Worm (Caenorhabditis elegans): Measurements from ENCODE around the gene div-1.

div-1 gene

DNA sequence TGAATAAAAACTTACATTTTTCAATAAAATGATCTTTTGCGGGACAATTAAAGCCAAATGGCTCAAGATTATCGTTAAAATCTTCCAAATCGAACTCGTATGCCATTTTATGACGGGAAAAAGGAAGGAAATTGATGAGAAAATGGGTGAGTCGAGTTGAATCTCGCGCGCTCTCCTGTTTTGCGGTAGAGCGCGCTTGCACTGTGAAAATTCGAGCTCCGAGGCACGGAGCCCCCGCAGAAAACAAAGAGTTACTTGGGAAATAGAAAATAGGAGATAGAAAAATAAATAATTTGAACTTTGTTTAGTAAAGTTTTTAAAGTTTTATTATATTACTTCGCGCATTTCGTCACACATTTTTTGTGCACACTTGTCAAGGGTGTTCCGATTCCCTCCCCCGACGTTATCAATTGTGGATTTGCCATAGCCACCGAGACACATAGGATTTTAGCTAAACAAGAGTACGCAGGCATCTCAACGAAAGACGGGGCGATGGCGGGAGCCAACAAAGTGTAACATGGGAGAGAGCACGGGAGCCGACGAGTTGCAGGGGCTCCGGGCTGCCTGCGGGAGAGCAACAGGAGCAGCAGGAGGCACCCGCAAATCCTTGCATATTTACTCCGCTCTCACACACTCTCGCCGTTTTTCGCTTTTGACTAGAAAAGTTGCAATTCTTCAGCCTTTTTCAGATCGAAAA lies at the start of gene div-1, which contains the start of gene cor-1 (continued):
- TF ChIP-seq Y53F4B.3 (GFP tag; IDR thresholded peaks at IDR 0.05) (no peak), efl-1 (GFP tag; optimal IDR thresholded peaks at IDR 0.05) (peak; percentile 47), cebp-2 (GFP tag; IDR thresholded peaks at IDR 0.05) (no peak)

- no peak for TF ChIP-seq B0261.1 (tag; optimal IDR thresholded peaks at IDR 0.05)
- no peak for TF ChIP-seq ceh-79 (tag; optimal IDR thresholded peaks at IDR 0.05)
- no peak for TF ChIP-seq hlh-26 (GFP tag; conservative IDR thresholded peaks at IDR 0.05)
- no peak for TF ChIP-seq nhr-27 (tag; optimal IDR thresholded peaks at IDR 0.05)
- TF ChIP-seq snpc-4 (GFP tag; optimal IDR thresholded peaks at IDR 0.05), result no peak
- TF ChIP-seq snpc-4 (tag; optimal IDR thresholded peaks at IDR 0.05), result peak in 2 of 4 experiments; percentile 4 to 51
- 0 out of 2 replicates have a peak, but pooled peaks have one; percentile 23 for TF ChIP-seq lin-26 (GFP tag; IDR thresholded peaks at IDR 0.05)
- no peak for TF ChIP-seq ztf-18 (tag; optimal IDR thresholded peaks at IDR 0.05)
- TF ChIP-seq ceh-91 (GFP tag; IDR thresholded peaks at IDR 0.05), result no peak
Measured at ce11 chrIII:10296904-10297303, 48.5 kb upstream of the div-1 start.

- TF ChIP-seq Y56A3A.18 (GFP tag; IDR thresholded peaks at IDR 0.05) (no peak), pha-4 (tag; optimal IDR thresholded peaks at IDR 0.05) (no peak), lin-54 (GFP tag; optimal IDR thresholded peaks at IDR 0.05) (no peak), snpc-4 (GFP tag; optimal IDR thresholded peaks at IDR 0.05) (no peak), snpc-4 (tag; optimal IDR thresholded peaks at IDR 0.05) (peak in 2 of 4 experiments; percentile 29 to 56), tbp1 (GFP tag; optimal IDR thresholded peaks at IDR 0.05) (no peak), unc-62 (GFP tag; optimal IDR thresholded peaks at IDR 0.05) (no peak)
Measured at ce11 chrIII:10294837-10295236, 46.5 kb upstream of the div-1 start, which contains the start of gene vglu-2. Gene vglu-2 (plus strand): TSS chrIII:10295137.

ce11 chrIII:10293946-10294345 lies 45.6 kb upstream of the div-1 start:
- TF ChIP-seq Y79H2A.3 (GFP tag; conservative IDR thresholded peaks at IDR 0.05) (no peak), pbrm-1 (GFP tag; IDR thresholded peaks at IDR 0.05) (no peak), C06A6.2 (GFP tag; conservative IDR thresholded peaks at IDR 0.05) (no peak), cebp-1 (GFP tag; IDR thresholded peaks at IDR 0.05) (no peak), cebp-1 (tag; optimal IDR thresholded peaks at IDR 0.05) (no peak), let-607 (tag; optimal IDR thresholded peaks at IDR 0.05) (no peak), Y56A3A.18 (GFP tag; IDR thresholded peaks at IDR 0.05) (no peak), nfyb-1 (GFP tag; IDR thresholded peaks at IDR 0.05) (no peak), F39B2.1 (GFP tag; IDR thresholded peaks at IDR 0.05) (no peak)

DNA sequence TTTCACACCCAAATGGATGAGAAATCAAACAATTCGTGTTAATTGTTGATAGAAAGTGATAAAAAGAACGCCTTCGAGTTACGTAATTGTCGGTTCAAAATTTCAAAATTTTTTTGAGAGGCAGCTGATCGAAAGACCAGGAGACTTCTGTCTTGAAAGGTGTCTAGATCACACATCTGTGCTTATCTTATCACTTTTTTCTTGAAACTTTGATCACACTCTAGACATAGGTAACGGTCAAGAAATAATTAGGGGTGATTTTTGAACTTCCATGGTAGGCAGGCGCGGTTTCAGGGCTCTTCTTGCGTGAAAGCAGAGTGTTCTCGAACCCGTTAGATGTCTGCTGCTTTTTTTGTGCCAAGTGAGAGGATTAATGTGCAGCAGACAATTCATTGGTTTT lies 45.0 kb upstream of the div-1 start:
- no peak for TF ChIP-seq rec-8 (tag; optimal IDR thresholded peaks at IDR 0.05)
- TF ChIP-seq lin-26 (GFP tag; IDR thresholded peaks at IDR 0.05), result 0 out of 2 replicates have a peak, but pooled peaks have one; percentile 8
- peak; percentile 3 for TF ChIP-seq lin-40 (tag; optimal IDR thresholded peaks at IDR 0.05)
- TF ChIP-seq snpc-4 (GFP tag; optimal IDR thresholded peaks at IDR 0.05), result no peak
- peak in 1 of 4 experiments; percentile 23 for TF ChIP-seq snpc-4 (tag; optimal IDR thresholded peaks at IDR 0.05)
- no peak for TF ChIP-seq nfya-2 (GFP tag; IDR thresholded peaks at IDR 0.05)
- TF ChIP-seq F33H1.4 (GFP tag; IDR thresholded peaks at IDR 0.05), result no peak

- peak; percentile 24 for TF ChIP-seq ztf-26 (tag; optimal IDR thresholded peaks at IDR 0.05)
- no peak for TF ChIP-seq ceh-27 (GFP tag; optimal IDR thresholded peaks at IDR 0.05)
- no peak for TF ChIP-seq nhr-80 (tag; optimal IDR thresholded peaks at IDR 0.05)
- TF ChIP-seq F57A8.1 (GFP tag; optimal IDR thresholded peaks at IDR 0.05), result no peak
- TF ChIP-seq snpc-1.1 (tag; optimal IDR thresholded peaks at IDR 0.05; ENCODE audit: insufficient read depth), result no peak
- TF ChIP-seq aptf-3 (GFP tag; IDR thresholded peaks at IDR 0.05), result no peak
- TF ChIP-seq somi-1 (GFP tag; optimal IDR thresholded peaks at IDR 0.05), result peak; percentile 57
- no peak for TF ChIP-seq nhr-90 (tag; optimal IDR thresholded peaks at IDR 0.05)
Measured at ce11 chrIII:10290541-10290940, 42.2 kb upstream of the div-1 start.

Data from whole organism, young adult.